Worm (Caenorhabditis elegans) whole organism, L1 larva: ENCODE data around the gene M153.3.

Experiments used
- C04F5.9 ChIP-seq: sonication (generic microtip); optimal IDR thresholded peaks from 2 replicates; lab custom pipeline; 2016; ENCODE audit warnings: missing genetic modification characterization, missing compliant biosample characterization
- C34B4.2 ChIP-seq: sonication (generic microtip); optimal IDR thresholded peaks from 2 replicates; lab custom pipeline; 2017; ENCODE audit warnings: mild to moderate bottlenecking, missing genetic modification characterization, missing compliant biosample characterization
- alr-1 ChIP-seq: fragments of 200-800 bp; sonication (Bioruptor generic); optimal IDR thresholded peaks from 2 replicates; lab custom pipeline; 2018; ENCODE audit warnings: borderline replicate concordance, mild to moderate bottlenecking, missing genetic modification characterization, missing compliant biosample characterization
- ama-1 ChIP-seq: fragments of 150-350 bp; optimal IDR thresholded peaks from 2 replicates; lab custom pipeline; 2014
- blmp-1 ChIP-seq: fragments of 150-350 bp; optimal IDR thresholded peaks from 2 replicates; lab custom pipeline; 2014; ENCODE audit warnings: missing biosample characterization, missing genetic modification characterization
- ceh-8 ChIP-seq: fragments of 200-800 bp; sonication (Bioruptor generic); optimal IDR thresholded peaks from 2 replicates; lab custom pipeline; 2018; ENCODE audit warnings: mild to moderate bottlenecking, missing genetic modification characterization, moderate library complexity, missing compliant biosample characterization
- ceh-82 ChIP-seq, 3 experiments: fragments of 150-350 bp in 1 of 3; sonication (generic microtip) in 2 of 3; optimal IDR thresholded peaks; 2 replicates each; lab custom pipeline; 2014 to 2017; ENCODE audit warnings: missing biosample characterization in 3 of 3, missing genetic modification characterization in 3 of 3
- dpl-1 ChIP-seq, 3 experiments: fragments of 150-350 bp in 2 of 3; sonication (generic microtip) in 1 of 3; optimal IDR thresholded peaks; 2 replicates each; lab custom pipeline; 2014 to 2017; ENCODE audit warnings: missing biosample characterization in 3 of 3, missing genetic modification characterization in 3 of 3, missing genetic modification reagents in 3 of 3
- dsc-1 ChIP-seq: sonication (generic microtip); optimal IDR thresholded peaks from 2 replicates; lab custom pipeline; 2016; ENCODE audit warnings: mild to moderate bottlenecking, missing genetic modification characterization, missing compliant biosample characterization
- efl-1 ChIP-seq, 4 experiments: fragments of 150-350 bp; optimal IDR thresholded peaks in 3 of 4; peaks in 1 of 4; 1 replicate in 1 of 4; 2 replicates in 3 of 4; lab custom pipeline; 2014; ENCODE audit warnings: missing biosample characterization in 2 of 4, missing genetic modification characterization in 2 of 4, missing genetic modification reagents in 2 of 4
- efl-3 ChIP-seq: fragments of 200-800 bp; sonication (Bioruptor generic); optimal IDR thresholded peaks from 2 replicates; lab custom pipeline; 2018; ENCODE audit warnings: mild to moderate bottlenecking, missing genetic modification characterization, missing compliant biosample characterization
- egl-13 ChIP-seq: sonication (generic microtip); optimal IDR thresholded peaks from 2 replicates; lab custom pipeline; 2016; ENCODE audit warnings: missing genotype, missing genetic modification reagents, missing genetic modification characterization, missing compliant biosample characterization
- egl-27 ChIP-seq, 2 experiments: fragments of 150-350 bp in 1 of 2; sonication (generic microtip); optimal IDR thresholded peaks; 3 replicates each; lab custom pipeline; 2017 to 2018; ENCODE audit warnings: missing biosample characterization in 2 of 2, missing genetic modification characterization in 2 of 2, missing genetic modification reagents in 2 of 2
- elt-2 ChIP-seq: sonication (generic microtip); optimal IDR thresholded peaks from 2 replicates; lab custom pipeline; 2016; ENCODE audit warnings: missing genetic modification characterization, mild to moderate bottlenecking, inconsistent platforms, missing compliant biosample characterization, missing genetic modification reagents
- fkh-4 ChIP-seq: sonication (generic microtip); optimal IDR thresholded peaks from 2 replicates; lab custom pipeline; 2016; ENCODE audit warnings: missing compliant biosample characterization, missing genetic modification characterization, borderline replicate concordance
- fkh-8 ChIP-seq: sonication (generic microtip); optimal IDR thresholded peaks from 2 replicates; lab custom pipeline; 2016; ENCODE audit warnings: mild to moderate bottlenecking, missing genetic modification characterization, missing compliant biosample characterization
- grh-1 ChIP-seq: fragments of 200-800 bp; sonication (Bioruptor generic); IDR thresholded peaks from 2 replicates; pipeline ENCODE4 v1.3.6; 2022; ENCODE audit warnings: missing genetic modification reagents, missing genetic modification characterization, missing compliant biosample characterization
- hpl-2 ChIP-seq: fragments of 150-350 bp; optimal IDR thresholded peaks from 2 replicates; lab custom pipeline; 2014; ENCODE audit warnings: missing biosample characterization, missing genetic modification reagents, missing genetic modification characterization
- lin-14 ChIP-seq: fragments of 200-800 bp; sonication (Bioruptor generic); optimal IDR thresholded peaks from 2 replicates; lab custom pipeline; 2018; ENCODE audit warnings: mild to moderate bottlenecking, missing genetic modification characterization, moderate library complexity, missing compliant biosample characterization
- lin-15B ChIP-seq: fragments of 150-350 bp; sonication (generic microtip); optimal IDR thresholded peaks from 3 replicates; lab custom pipeline; 2014; ENCODE audit warnings: missing biosample characterization, missing genetic modification characterization
- lin-35 ChIP-seq, 2 experiments: fragments of 150-350 bp; optimal IDR thresholded peaks; 2 replicates each; lab custom pipeline; 2014; ENCODE audit warnings: missing biosample characterization in 2 of 2, missing genetic modification characterization in 2 of 2, missing genetic modification reagents in 2 of 2
- mdl-1 ChIP-seq, 2 experiments: fragments of 150-350 bp; optimal IDR thresholded peaks; 2 replicates each; lab custom pipeline; 2014 to 2017; ENCODE audit warnings: missing biosample characterization in 2 of 2, missing genetic modification characterization in 2 of 2, inconsistent platforms in 1 of 2
- mep-1 ChIP-seq: fragments of 150-350 bp; optimal IDR thresholded peaks from 2 replicates; lab custom pipeline; 2014; ENCODE audit warnings: missing biosample characterization, missing genetic modification characterization
- nhr-20 ChIP-seq: sonication (generic microtip); optimal IDR thresholded peaks from 2 replicates; lab custom pipeline; 2016; ENCODE audit warnings: mild to moderate bottlenecking, missing genetic modification characterization, missing compliant biosample characterization
- nhr-76 ChIP-seq: sonication (generic microtip); optimal IDR thresholded peaks from 2 replicates; lab custom pipeline; 2017; ENCODE audit warnings: missing biosample characterization, missing genetic modification characterization
- nhr-77 ChIP-seq: fragments of 150-350 bp; optimal IDR thresholded peaks from 2 replicates; lab custom pipeline; 2014; ENCODE audit warnings: missing biosample characterization, missing genetic modification characterization
- nhr-85 ChIP-seq: sonication (generic microtip); peaks from one replicate; lab custom pipeline; 2016; ENCODE audit warnings: missing genetic modification characterization, inconsistent platforms, missing compliant biosample characterization
- pax-3 ChIP-seq: fragments of 200-800 bp; sonication (Bioruptor generic); optimal IDR thresholded peaks from 2 replicates; lab custom pipeline; 2018; ENCODE audit warnings: mild to moderate bottlenecking, missing genetic modification characterization, moderate library complexity, missing compliant biosample characterization
- pqm-1 ChIP-seq: sonication (generic microtip); optimal IDR thresholded peaks from 3 replicates; lab custom pipeline; 2017; ENCODE audit warnings: missing biosample characterization, missing genetic modification characterization
- skn-1 ChIP-seq: fragments of 150-350 bp; optimal IDR thresholded peaks from 2 replicates; lab custom pipeline; 2014; ENCODE audit warnings: missing biosample characterization, missing genetic modification characterization
- sox-4 ChIP-seq: sonication (generic microtip); optimal IDR thresholded peaks from 2 replicates; lab custom pipeline; 2016; ENCODE audit warnings: missing genetic modification characterization, missing compliant biosample characterization
- sptf-1 ChIP-seq: fragments of 150-350 bp; optimal IDR thresholded peaks from 2 replicates; lab custom pipeline; 2014; ENCODE audit warnings: missing biosample characterization, missing genetic modification characterization
- sup-37 ChIP-seq: fragments of 200-800 bp; sonication (Bioruptor generic); optimal IDR thresholded peaks from 2 replicates; lab custom pipeline; 2018; ENCODE audit warnings: mild to moderate bottlenecking, missing genetic modification characterization, missing compliant biosample characterization
- swsn-7 ChIP-seq: sonication (generic microtip); optimal IDR thresholded peaks from 2 replicates; lab custom pipeline; 2016; ENCODE audit warnings: missing genetic modification characterization, missing compliant biosample characterization
- tlp-1 ChIP-seq: fragments of 150-350 bp; optimal IDR thresholded peaks from 2 replicates; lab custom pipeline; 2014; ENCODE audit warnings: missing biosample characterization, missing genetic modification characterization
- unc-86 ChIP-seq: sonication (generic microtip); optimal IDR thresholded peaks from 2 replicates; lab custom pipeline; 2016; ENCODE audit warnings: missing genetic modification characterization, missing compliant biosample characterization
- ztf-4 ChIP-seq: fragments of 150-350 bp; optimal IDR thresholded peaks from 2 replicates; lab custom pipeline; 2014; ENCODE audit warnings: missing biosample characterization, missing genetic modification characterization

M153.3 gene

ce11 chrX:12184393-12184792 lies 41.7 kb downstream of the M153.3 start (continued):
- TF ChIP-seq sup-37 (GFP tag; lab: Kevin White, UChicago) (no peak), ztf-4 (tag; lab: Kevin White, UChicago) (no peak), skn-1 (no peak), swsn-7 (tag; lab: Kevin White, UChicago) (peak; percentile 23), pax-3 (no peak), tlp-1 (tag; lab: Kevin White, UChicago) (no peak)

DNA sequence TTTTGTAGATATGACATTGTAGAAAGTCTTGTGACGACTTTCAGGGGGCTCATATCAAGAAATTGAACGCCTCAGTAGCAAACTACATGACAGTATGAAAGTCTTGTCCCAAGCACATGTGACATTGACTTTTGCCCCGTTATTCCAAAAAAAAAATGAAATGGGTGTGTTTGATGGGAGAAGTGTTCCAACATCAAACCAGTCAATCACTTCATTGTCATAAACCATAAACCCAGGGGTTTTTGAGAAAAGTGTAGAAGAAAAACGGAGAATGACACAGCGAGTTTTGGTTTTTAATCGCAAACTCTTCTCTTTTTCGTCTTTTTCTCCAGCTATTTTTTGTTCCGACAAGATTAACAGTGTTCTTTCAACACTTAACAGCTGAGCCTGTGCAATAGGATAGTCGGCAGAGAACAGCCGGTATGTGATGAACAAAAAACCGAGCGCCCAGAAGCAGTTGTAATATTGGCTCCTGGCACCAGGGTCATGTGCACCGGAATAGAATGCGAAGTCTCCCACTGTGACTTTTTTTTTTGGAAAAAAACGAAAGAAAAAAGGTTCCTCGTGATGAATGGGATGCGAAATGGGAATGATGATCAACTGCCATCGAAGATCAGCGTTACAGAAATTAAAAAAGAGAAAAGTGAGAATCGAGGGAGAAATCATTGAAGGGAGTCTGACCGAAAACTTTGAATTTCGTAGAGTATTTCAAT lies 43.3 kb downstream of the M153.3 start:
- TF ChIP-seq mep-1 = peak; percentile 12
- no peak for TF ChIP-seq efl-1 (optimal IDR thresholded peaks at IDR 0.05; lab: Kevin White, UChicago)
- TF ChIP-seq efl-1 (GFP tag; optimal IDR thresholded peaks at IDR 0.05 in 1 of 2; lab: Kevin White, UChicago) = peak in 1 of 2 experiments; percentile 91
- TF ChIP-seq blmp-1 = peak; percentile 28
- TF ChIP-seq C04F5.9 = no peak
- TF ChIP-seq skn-1 = no peak
- no peak for TF ChIP-seq elt-2 (tag; lab: Kevin White, UChicago)
- peak; percentile 8 for TF ChIP-seq nhr-20
- TF ChIP-seq lin-14 (GFP tag; lab: Kevin White, UChicago) = peak; percentile 15

- TF ChIP-seq fkh-4 (tag; lab: Kevin White, UChicago) (no peak), hpl-2 (GFP tag; lab: Kevin White, UChicago) (no peak), blmp-1 (no peak), C34B4.2 (tag; lab: Kevin White, UChicago) (no peak), nhr-76 (no peak), sptf-1 (tag; lab: Kevin White, UChicago) (no peak), ceh-8 (GFP tag; lab: Kevin White, UChicago) (no peak), pqm-1 (tag; lab: Kevin White, UChicago) (no peak), skn-1 (no peak), efl-3 (no peak), grh-1 (GFP tag; lab: Robert Waterston, UW) (no peak), unc-86 (tag; lab: Kevin White, UChicago) (no peak), fkh-8 (tag; lab: Kevin White, UChicago) (no peak), nhr-85 (tag; lab: Kevin White, UChicago) (no peak), ztf-4 (tag; lab: Kevin White, UChicago) (no peak), egl-27 (tag; optimal IDR thresholded peaks at IDR 0.05; lab: Kevin White, UChicago) (no peak), nhr-77 (no peak), ama-1 (lab: Kevin White, UChicago) (no peak), lin-15B (tag; lab: Kevin White, UChicago) (no peak), dpl-1 (GFP tag; optimal IDR thresholded peaks at IDR 0.05; lab: Kevin White, UChicago) (no peak)
These were observed 43.9 kb downstream of the M153.3 start for ce11 chrX:12186592-12186991.

DNA sequence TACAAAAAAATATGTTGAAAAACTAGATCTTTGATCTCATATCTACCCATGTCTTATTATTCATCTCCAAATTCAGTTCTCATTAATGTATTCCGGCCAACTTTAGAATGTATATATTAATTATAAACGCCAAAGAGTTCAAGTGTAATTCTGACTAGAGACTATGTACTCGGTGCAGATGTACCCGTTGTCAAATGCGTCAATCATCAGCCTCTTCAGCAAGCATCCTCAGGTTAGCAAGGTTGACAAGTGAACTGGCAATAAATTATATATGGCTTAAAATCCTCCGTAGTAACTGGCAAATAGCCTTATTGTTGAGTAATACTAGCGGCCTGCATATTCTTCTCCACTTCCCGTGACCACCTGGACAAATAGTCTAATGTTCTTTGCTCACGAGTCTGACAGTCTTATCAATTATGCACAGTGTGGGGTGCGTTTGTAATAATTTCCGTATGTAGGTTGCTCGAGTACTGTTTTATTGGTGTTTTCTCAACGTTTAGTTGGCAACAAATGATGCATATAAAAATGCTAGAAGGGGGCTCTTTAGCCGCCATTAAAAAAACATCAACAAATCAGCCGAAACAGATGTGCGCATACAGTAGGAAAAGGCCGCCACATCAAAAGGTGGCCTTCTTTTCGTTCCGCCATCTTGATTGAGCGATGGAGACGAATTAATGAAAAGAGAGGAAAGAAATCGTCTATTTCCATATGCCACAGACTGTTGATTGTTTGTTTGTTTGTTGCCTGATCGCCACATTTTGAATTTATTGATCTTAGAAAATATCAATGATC lies 45.8 kb downstream of the M153.3 start:
- TF ChIP-seq ceh-82 (tag; optimal IDR thresholded peaks at IDR 0.05; lab: Kevin White, UChicago) = no peak
- peak; percentile 14 for TF ChIP-seq mep-1
- TF ChIP-seq nhr-85 (tag; lab: Kevin White, UChicago) = peak; percentile 87
- TF ChIP-seq nhr-20 = peak; percentile 73
- TF ChIP-seq lin-14 (GFP tag; lab: Kevin White, UChicago) = peak; percentile 47
- TF ChIP-seq mdl-1 (tag; optimal IDR thresholded peaks at IDR 0.05; lab: Kevin White, UChicago) = no peak
- peak; percentile 28 for TF ChIP-seq sox-4 (tag; lab: Kevin White, UChicago)
- peak; percentile 60 for TF ChIP-seq egl-13 (tag; lab: Kevin White, UChicago)
- peak; percentile 43 for TF ChIP-seq elt-2 (tag; lab: Kevin White, UChicago)
- TF ChIP-seq dsc-1 (tag; lab: Kevin White, UChicago) = peak; percentile 95
- TF ChIP-seq blmp-1 = peak; percentile 16
- TF ChIP-seq alr-1 (tag; lab: Kevin White, UChicago) = no peak
- peak; percentile 48 for TF ChIP-seq fkh-4 (tag; lab: Kevin White, UChicago)
- peak in 1 of 2 experiments; percentile 2 for TF ChIP-seq lin-35 (GFP tag; optimal IDR thresholded peaks at IDR 0.05; lab: Kevin White, UChicago)
